Fruit fly (Drosophila melanogaster) whole organism, adult: ENCODE data around the gene CG12723.
A peak's percentile ranks its signal among the peaks of the same experiment; 100 is the strongest.

Source experiments
- CG11617 ChIP-seq: fragments of 200-800 bp; sonication (Bioruptor generic); optimal IDR thresholded peaks from 2 replicates; lab custom pipeline; 2017; ENCODE audit warnings: mild to moderate bottlenecking, missing biosample characterization, missing genetic modification reagents, missing genetic modification characterization
- CG12768 ChIP-seq: fragments of 200-800 bp; sonication (Bioruptor generic); optimal IDR thresholded peaks from 2 replicates; lab custom pipeline; 2017; ENCODE audit warnings: missing biosample characterization, missing genetic modification characterization, mild to moderate bottlenecking, moderate library complexity, missing genetic modification reagents
- CG14711 ChIP-seq: fragments of 200-800 bp; sonication (Bioruptor generic); optimal IDR thresholded peaks from 2 replicates; lab custom pipeline; 2018; ENCODE audit warnings: missing biosample characterization, mild to moderate bottlenecking, missing genetic modification characterization, moderate library complexity
- CG1620 ChIP-seq: fragments of 200-800 bp; sonication (Bioruptor generic); optimal IDR thresholded peaks from 2 replicates; lab custom pipeline; 2016; ENCODE audit warnings: missing biosample characterization, missing genetic modification characterization
- CG33017 ChIP-seq: fragments of 200-800 bp; sonication (Bioruptor generic); optimal IDR thresholded peaks from 2 replicates; lab custom pipeline; 2018; ENCODE audit warnings: missing biosample characterization, mild to moderate bottlenecking, missing genetic modification characterization, moderate library complexity
- CG7045 ChIP-seq: fragments of 200-800 bp; sonication (Bioruptor generic); optimal IDR thresholded peaks from 2 replicates; lab custom pipeline; 2017; ENCODE audit warnings: missing biosample characterization, mild to moderate bottlenecking, missing genetic modification characterization
- CG7101 ChIP-seq: fragments of 200-800 bp; sonication (Bioruptor generic); optimal IDR thresholded peaks from 2 replicates; lab custom pipeline; 2018; ENCODE audit warnings: missing biosample characterization, mild to moderate bottlenecking, missing genetic modification characterization, moderate library complexity
- Clk ChIP-seq: fragments of 200-800 bp; sonication (Bioruptor generic); optimal IDR thresholded peaks from 2 replicates; lab custom pipeline; 2017; ENCODE audit warnings: missing biosample characterization, missing genetic modification characterization
- Crg-1 ChIP-seq: fragments of 200-800 bp; sonication (Bioruptor generic); optimal IDR thresholded peaks from 2 replicates; lab custom pipeline; 2016; ENCODE audit warnings: missing biosample characterization, missing genetic modification characterization
- bab1 ChIP-seq: fragments of 200-800 bp; sonication (Bioruptor generic); optimal IDR thresholded peaks from 3 replicates; lab custom pipeline; 2019; ENCODE audit warnings: missing biosample characterization, mild to moderate bottlenecking, missing genetic modification characterization, moderate library complexity
- cic ChIP-seq: fragments of 200-800 bp; sonication (Bioruptor generic); optimal IDR thresholded peaks from 2 replicates; lab custom pipeline; 2017; ENCODE audit warnings: missing biosample characterization, mild to moderate bottlenecking, missing genetic modification characterization, moderate library complexity
- cnc ChIP-seq, 2 experiments: fragments of >200 bp; optimal IDR thresholded peaks; 2 replicates each; lab custom pipeline; 2017
- kay ChIP-seq: fragments of 200-800 bp; sonication (Bioruptor generic); peaks from one replicate; lab custom pipeline; 2016; ENCODE audit warnings: missing biosample characterization, missing genetic modification characterization, borderline replicate concordance
- ovo ChIP-seq: fragments of 200-800 bp; sonication (Bioruptor generic); optimal IDR thresholded peaks from 2 replicates; lab custom pipeline; 2016; ENCODE audit warnings: missing biosample characterization, missing genetic modification characterization
- pad ChIP-seq: fragments of 200-800 bp; sonication (Bioruptor generic); optimal IDR thresholded peaks from 3 replicates; lab custom pipeline; 2017; ENCODE audit warnings: missing biosample characterization, missing genetic modification characterization, mild to moderate bottlenecking, moderate library complexity, missing genetic modification reagents
- tj ChIP-seq: fragments of 200-800 bp; sonication (Bioruptor generic); optimal IDR thresholded peaks from 3 replicates; lab custom pipeline; 2017; ENCODE audit warnings: missing biosample characterization, mild to moderate bottlenecking, missing genetic modification characterization, moderate library complexity
- toe ChIP-seq: fragments of 200-800 bp; sonication (Bioruptor generic); optimal IDR thresholded peaks from 2 replicates; lab custom pipeline; 2016; ENCODE audit warnings: missing biosample characterization, missing genetic modification characterization

CG12723 gene

dm6 chrX:13233811-13234737 is 42.4 kb upstream of the CG12723 start:
- peak; percentile 7 for TF ChIP-seq CG1620 (GFP tag; lab: Kevin White, UChicago)
- no peak for TF ChIP-seq cnc (optimal IDR thresholded peaks at IDR 0.05; lab: Kevin White, UChicago)
- TF ChIP-seq tj = no peak
- TF ChIP-seq pad (GFP tag; lab: Kevin White, UChicago) = peak; percentile 32
- TF ChIP-seq CG7101 (tag; lab: Kevin White, UChicago) = peak; percentile 20
- TF ChIP-seq CG14711 (tag; lab: Kevin White, UChicago) = peak; percentile 21
- TF ChIP-seq CG11617 = no peak
- TF ChIP-seq ovo (GFP tag; lab: Kevin White, UChicago) = no peak
- TF ChIP-seq bab1 (GFP tag; lab: Kevin White, UChicago) = peak; percentile 17

DNA sequence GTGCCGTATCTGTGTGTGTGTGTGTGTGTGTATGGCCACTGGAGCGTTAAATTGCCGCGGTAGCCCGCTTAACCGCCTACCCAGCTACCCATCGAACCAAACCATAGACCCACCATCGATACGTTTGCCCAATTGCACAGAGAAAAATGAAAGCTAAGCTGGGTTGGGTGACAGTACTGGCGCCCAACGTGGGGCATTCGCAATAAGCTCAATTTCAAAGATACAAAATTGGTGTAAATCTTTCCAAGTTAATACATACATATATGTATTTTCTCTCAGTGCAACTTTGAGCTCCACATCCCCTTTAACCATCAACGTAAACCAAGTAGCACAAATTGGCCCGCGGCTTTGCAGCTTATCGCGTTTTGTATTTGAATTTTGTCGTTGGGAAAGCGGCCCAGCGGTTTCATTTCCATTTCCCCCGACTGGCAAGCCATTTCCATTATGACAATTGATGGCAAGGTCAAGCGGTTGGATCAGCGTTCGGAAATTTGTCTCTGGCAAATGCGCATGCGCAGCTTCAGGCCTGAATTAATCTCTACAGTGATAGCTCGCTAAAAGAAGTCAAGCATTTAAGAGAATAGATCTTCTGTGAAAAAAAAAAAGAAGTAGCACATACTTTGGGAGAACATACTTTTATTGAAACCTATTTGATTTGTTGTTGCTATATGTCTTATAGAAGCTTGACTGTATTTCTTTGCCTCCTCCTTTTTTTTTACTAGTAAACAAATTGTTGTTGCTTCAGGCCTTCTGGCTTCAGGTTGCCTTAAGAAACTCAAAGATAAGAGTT is 40.9 kb upstream of the CG12723 start:
- TF ChIP-seq CG7045 (GFP tag; lab: Kevin White, UChicago) (no peak), tj (peak; percentile 29)

DNA sequence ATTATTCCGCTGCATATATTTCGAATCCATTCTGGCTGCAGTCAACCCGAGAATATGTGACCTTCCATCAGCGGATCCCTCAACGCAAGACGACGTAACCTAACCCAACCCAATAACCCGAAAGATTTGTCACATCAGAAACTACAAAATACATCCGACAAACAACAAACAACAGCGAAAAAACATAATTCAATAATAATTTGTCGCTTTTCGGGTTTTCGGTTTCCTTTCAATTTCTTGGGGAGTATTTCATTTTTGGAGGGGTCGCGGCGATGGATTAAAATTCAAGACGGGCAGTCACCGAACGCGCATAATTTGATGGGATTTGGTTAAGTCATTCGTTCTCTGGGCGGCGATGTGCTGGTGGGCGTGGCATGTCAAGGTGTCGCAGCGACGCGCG is 39.3 kb upstream of the CG12723 start:
- TF ChIP-seq tj (peak; percentile 38), Crg-1 (GFP tag; lab: Kevin White, UChicago) (no peak), cic (GFP tag; lab: Kevin White, UChicago) (no peak)

DNA sequence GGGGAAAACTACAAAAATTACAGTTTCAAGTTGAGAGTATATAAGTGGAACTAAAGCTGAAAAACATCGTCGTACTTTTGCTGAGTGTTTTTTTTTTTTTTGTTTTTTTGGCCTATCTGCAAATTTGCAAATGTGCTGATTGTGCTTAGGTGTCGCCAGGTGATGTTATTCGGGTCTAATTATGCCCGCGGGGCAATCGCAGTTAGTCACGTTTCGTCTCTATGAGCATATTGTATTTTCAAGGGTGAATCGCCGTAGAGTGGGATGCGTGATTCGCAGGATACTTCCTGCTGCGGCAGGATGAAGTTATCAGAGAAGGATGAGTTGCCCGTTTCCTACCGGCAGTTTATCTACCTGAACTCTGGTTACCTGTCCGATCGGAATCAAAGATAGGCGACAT is 38.1 kb upstream of the CG12723 start:
- no peak for TF ChIP-seq toe
- TF ChIP-seq tj = peak; percentile 82

dm6 chrX:13229217-13229616 is 37.5 kb upstream of the CG12723 start:
- TF ChIP-seq Crg-1 (GFP tag; lab: Kevin White, UChicago) (no peak), toe (no peak), pad (GFP tag; lab: Kevin White, UChicago) (no peak), cic (GFP tag; lab: Kevin White, UChicago) (no peak), CG11617 (no peak)

DNA sequence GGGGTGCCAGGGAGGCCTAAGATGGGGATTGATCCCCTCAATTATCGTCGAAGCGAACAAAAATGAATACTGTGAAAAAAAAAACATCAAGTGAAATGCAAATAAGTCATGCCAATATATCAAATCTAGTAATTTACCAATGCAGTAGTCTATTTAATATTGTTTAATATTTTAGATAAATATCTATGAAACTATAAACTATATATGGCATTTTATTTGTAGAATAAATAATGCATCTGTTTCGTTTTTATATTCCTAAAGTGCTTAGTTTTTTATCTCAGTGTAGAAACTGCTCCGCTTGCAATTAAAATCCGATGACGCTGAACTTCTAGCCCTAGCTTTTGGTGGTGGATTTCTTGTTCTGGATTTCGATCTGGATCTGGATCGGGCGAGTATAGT is 36.5 kb upstream of the CG12723 start:
- no peak for TF ChIP-seq CG1620 (GFP tag; lab: Kevin White, UChicago)
- no peak for TF ChIP-seq kay (GFP tag; lab: Kevin White, UChicago)
- TF ChIP-seq bab1 (GFP tag; lab: Kevin White, UChicago) = no peak
- peak; percentile 20 for TF ChIP-seq tj

DNA sequence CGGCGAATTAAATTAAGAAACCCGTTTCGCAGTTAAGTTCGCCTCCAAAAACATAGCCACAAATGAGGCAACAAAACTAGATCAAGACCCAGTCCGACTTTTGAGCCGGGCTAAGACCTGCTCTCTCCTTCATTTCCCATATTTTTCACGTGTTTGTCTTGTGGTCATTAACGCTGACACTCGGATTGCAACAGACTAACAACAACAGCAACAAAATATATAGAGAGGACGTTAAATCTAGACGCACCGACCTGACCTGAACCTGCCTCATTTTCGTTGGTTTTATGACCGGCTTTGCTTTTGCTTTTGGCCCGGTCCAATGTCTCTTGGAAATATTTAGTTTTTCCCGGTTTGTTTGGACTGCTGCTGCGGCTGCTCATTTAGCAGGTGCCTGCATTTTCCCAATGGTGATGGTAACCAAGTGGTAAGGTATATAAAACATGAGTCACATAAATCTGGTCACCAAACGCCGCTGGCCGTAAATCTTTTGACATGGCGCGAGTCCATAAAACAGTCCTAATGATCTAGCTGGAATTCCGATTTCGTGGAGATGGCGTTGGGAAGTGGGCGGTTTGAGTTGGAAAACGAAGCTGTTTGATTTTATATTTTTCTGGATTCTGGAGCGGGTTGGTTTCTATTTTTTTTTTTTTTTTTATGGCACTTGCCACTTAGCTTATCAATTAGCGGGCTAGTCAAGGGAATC is 36.0 kb upstream of the CG12723 start:
- TF ChIP-seq CG33017 (tag; lab: Kevin White, UChicago) = no peak

- TF ChIP-seq ovo (GFP tag; lab: Kevin White, UChicago) = no peak
- no peak for TF ChIP-seq Clk (GFP tag; lab: Kevin White, UChicago)
- no peak for TF ChIP-seq CG11617
- TF ChIP-seq CG12768 (GFP tag; lab: Kevin White, UChicago) = no peak
- TF ChIP-seq CG33017 (tag; lab: Kevin White, UChicago) = no peak
- TF ChIP-seq tj = no peak
- no peak for TF ChIP-seq kay (GFP tag; lab: Kevin White, UChicago)
- TF ChIP-seq CG1620 (GFP tag; lab: Kevin White, UChicago) = no peak
Observed at dm6 chrX:13226478-13226877, 34.8 kb upstream of the CG12723 start.

DNA sequence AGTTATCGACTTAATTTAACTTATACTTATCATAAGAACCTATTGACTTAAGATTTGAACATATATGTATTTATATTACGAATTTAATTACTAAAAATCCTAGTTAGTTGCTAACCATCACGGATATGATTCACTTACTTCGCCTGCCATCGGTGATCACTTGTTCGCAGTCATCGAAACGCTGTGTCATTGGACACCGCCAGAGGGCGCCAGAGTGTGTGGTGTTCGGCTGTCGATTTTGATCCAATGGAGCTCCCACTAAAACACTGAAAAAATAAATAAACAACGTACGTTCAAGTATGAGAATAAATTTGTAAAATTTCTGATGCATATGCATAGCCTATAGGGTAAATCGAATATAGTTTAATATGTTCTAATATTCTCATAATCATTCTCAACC is 33.2 kb upstream of the CG12723 start:
- no peak for TF ChIP-seq CG11617
- no peak for TF ChIP-seq CG1620 (GFP tag; lab: Kevin White, UChicago)
- TF ChIP-seq cic (GFP tag; lab: Kevin White, UChicago) = no peak
- no peak for TF ChIP-seq ovo (GFP tag; lab: Kevin White, UChicago)
